Worm (Caenorhabditis elegans) whole organism, L3 larva: ENCODE measurements around the gene srdh-1.

ENCODE experiments used
- ZK546.5 ChIP-seq: sonication (generic microtip); optimal IDR thresholded peaks from 2 replicates; lab custom pipeline; 2017; ENCODE audit warnings: missing biosample characterization, missing genetic modification characterization
- aly-2 ChIP-seq: fragments of 150-350 bp; optimal IDR thresholded peaks from 2 replicates; lab custom pipeline; 2014; ENCODE audit warnings: missing biosample characterization, missing genetic modification characterization
- ceh-16 ChIP-seq: sonication (generic microtip); optimal IDR thresholded peaks from 2 replicates; lab custom pipeline; 2017; ENCODE audit warnings: missing biosample characterization, missing genetic modification characterization
- ceh-28 ChIP-seq: fragments of 150-350 bp; optimal IDR thresholded peaks from 2 replicates; lab custom pipeline; 2014; ENCODE audit warnings: missing biosample characterization, missing genetic modification reagents, missing genetic modification characterization
- ceh-82 ChIP-seq: fragments of 150-350 bp; optimal IDR thresholded peaks from 2 replicates; lab custom pipeline; 2014; ENCODE audit warnings: missing biosample characterization, missing genetic modification characterization
- daf-12 ChIP-seq: fragments of 150-350 bp; optimal IDR thresholded peaks from 2 replicates; lab custom pipeline; 2014; ENCODE audit warnings: missing biosample characterization, missing genetic modification reagents, missing genetic modification characterization
- egl-27 ChIP-seq: sonication (generic microtip); optimal IDR thresholded peaks from 4 replicates; lab custom pipeline; 2017; ENCODE audit warnings: missing biosample characterization, missing genetic modification reagents, missing genetic modification characterization
- elt-1 ChIP-seq: fragments of 150-350 bp; optimal IDR thresholded peaks from 2 replicates; lab custom pipeline; 2014; ENCODE audit warnings: missing biosample characterization, missing genetic modification characterization
- elt-2 ChIP-seq: sonication (generic microtip); optimal IDR thresholded peaks from 2 replicates; lab custom pipeline; 2016; ENCODE audit warnings: missing genetic modification reagents, mild to moderate bottlenecking, missing genetic modification characterization, missing compliant biosample characterization
- elt-3 ChIP-seq, 3 experiments: fragments of 150-350 bp in 1 of 3; sonication (generic microtip) in 2 of 3; optimal IDR thresholded peaks; 2 replicates in 2 of 3; 4 replicates in 1 of 3; lab custom pipeline; 2014 to 2017; ENCODE audit warnings: missing biosample characterization in 3 of 3, missing genetic modification characterization in 3 of 3
- fkh-10 ChIP-seq: sonication (generic microtip); optimal IDR thresholded peaks from 2 replicates; lab custom pipeline; 2017; ENCODE audit warnings: missing biosample characterization, missing genetic modification reagents, missing genetic modification characterization
- jun-1 ChIP-seq: fragments of 150-350 bp; optimal IDR thresholded peaks from 2 replicates; lab custom pipeline; 2014; ENCODE audit warnings: missing biosample characterization, missing genetic modification reagents, missing genetic modification characterization
- lin-39 ChIP-seq: fragments of 150-350 bp; optimal IDR thresholded peaks from 2 replicates; lab custom pipeline; 2018; ENCODE audit warnings: missing biosample characterization, missing genetic modification reagents, missing genetic modification characterization
- lsy-12 ChIP-seq: sonication (generic microtip); optimal IDR thresholded peaks from 2 replicates; lab custom pipeline; 2016; ENCODE audit warnings: mild to moderate bottlenecking, missing genetic modification characterization, missing compliant biosample characterization
- mdl-1 ChIP-seq: fragments of 150-350 bp; optimal IDR thresholded peaks from 2 replicates; lab custom pipeline; 2014; ENCODE audit warnings: missing biosample characterization, missing genetic modification characterization
- mml-1 ChIP-seq: fragments of 150-350 bp; sonication (generic microtip); optimal IDR thresholded peaks from 3 replicates; lab custom pipeline; 2014; ENCODE audit warnings: missing biosample characterization, missing genetic modification characterization
- nhr-23 ChIP-seq: fragments of 150-350 bp; optimal IDR thresholded peaks from 2 replicates; lab custom pipeline; 2014; ENCODE audit warnings: missing biosample characterization, missing genetic modification reagents, missing genetic modification characterization
- nhr-237 ChIP-seq: fragments of 150-350 bp; optimal IDR thresholded peaks from 2 replicates; lab custom pipeline; 2014; ENCODE audit warnings: missing biosample characterization, missing genetic modification characterization
- nhr-25 ChIP-seq: sonication (generic microtip); optimal IDR thresholded peaks from 2 replicates; lab custom pipeline; 2017; ENCODE audit warnings: missing biosample characterization, missing genetic modification characterization
- nhr-28 ChIP-seq: fragments of 150-350 bp; optimal IDR thresholded peaks from 2 replicates; lab custom pipeline; 2014; ENCODE audit warnings: missing biosample characterization, missing genetic modification characterization
- nhr-43 ChIP-seq: sonication (generic microtip); optimal IDR thresholded peaks from 2 replicates; lab custom pipeline; 2016; ENCODE audit warnings: mild to moderate bottlenecking, missing genetic modification characterization, missing compliant biosample characterization; ENCODE audit not compliant: poor library complexity, severe bottlenecking
- nhr-67 ChIP-seq: fragments of 150-350 bp; optimal IDR thresholded peaks from 2 replicates; lab custom pipeline; 2014; ENCODE audit warnings: missing biosample characterization, missing genetic modification characterization
- nhr-76 ChIP-seq: fragments of 150-350 bp; sonication (generic microtip); optimal IDR thresholded peaks from 5 replicates; lab custom pipeline; 2014; ENCODE audit warnings: missing biosample characterization, missing genetic modification characterization
- pha-4 ChIP-seq: fragments of 150-350 bp; optimal IDR thresholded peaks from 2 replicates; lab custom pipeline; 2014; ENCODE audit warnings: missing biosample characterization, missing genetic modification reagents, missing genetic modification characterization
- sea-2 ChIP-seq: fragments of 150-350 bp; sonication (generic microtip); optimal IDR thresholded peaks from 4 replicates; lab custom pipeline; 2014; ENCODE audit warnings: missing biosample characterization, missing genetic modification reagents, missing genetic modification characterization
- skn-1 ChIP-seq: fragments of 150-350 bp; optimal IDR thresholded peaks from 2 replicates; lab custom pipeline; 2014; ENCODE audit warnings: missing biosample characterization, missing genetic modification characterization
- unc-62 ChIP-seq: fragments of 150-350 bp; sonication (generic microtip); optimal IDR thresholded peaks from 4 replicates; lab custom pipeline; 2014; ENCODE audit warnings: missing biosample characterization, missing genetic modification reagents, missing genetic modification characterization
- zag-1 ChIP-seq: fragments of 150-350 bp; optimal IDR thresholded peaks from 2 replicates; lab custom pipeline; 2014; ENCODE audit warnings: missing biosample characterization, missing genetic modification characterization

srdh-1 gene

DNA sequence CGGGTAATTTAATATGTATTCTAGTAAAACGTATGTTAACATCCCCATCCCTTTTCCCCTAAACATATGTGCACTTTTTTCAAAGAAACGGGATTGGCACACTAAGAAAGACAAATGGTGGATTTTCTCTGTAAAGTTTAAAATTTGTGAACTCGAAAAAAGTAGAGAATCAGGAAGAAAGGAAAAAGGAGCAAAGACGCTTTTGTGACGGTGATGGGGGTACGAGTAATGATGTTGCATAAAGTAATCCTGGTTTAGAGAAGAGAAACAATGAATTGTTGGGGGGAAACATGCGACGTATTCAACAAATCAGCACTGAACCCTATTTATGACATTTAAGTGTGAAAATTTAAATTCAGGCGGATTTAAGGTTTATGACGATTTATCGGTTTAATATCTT is 47.0 kb downstream of the srdh-1 start:
- TF ChIP-seq nhr-76 (tag; lab: Kevin White, UChicago), result no peak
- no peak for TF ChIP-seq ceh-28 (tag; lab: Kevin White, UChicago)
- no peak for TF ChIP-seq ceh-16 (tag; lab: Kevin White, UChicago)
- no peak for TF ChIP-seq skn-1 (tag; lab: Kevin White, UChicago)
- TF ChIP-seq lin-39 (tag; lab: Kevin White, UChicago), result no peak
- TF ChIP-seq sea-2, result no peak
- TF ChIP-seq mdl-1 (tag; lab: Kevin White, UChicago), result no peak
- TF ChIP-seq unc-62 (GFP tag; lab: Kevin White, UChicago), result no peak
- TF ChIP-seq nhr-43 (tag; lab: Kevin White, UChicago), result no peak
- TF ChIP-seq elt-3 (tag; optimal IDR thresholded peaks at IDR 0.05; lab: Kevin White, UChicago), result no peak
- no peak for TF ChIP-seq fkh-10 (GFP tag; lab: Kevin White, UChicago)
- no peak for TF ChIP-seq egl-27 (tag; lab: Kevin White, UChicago)
- TF ChIP-seq elt-2 (tag; lab: Kevin White, UChicago), result no peak
- TF ChIP-seq nhr-28 (tag; lab: Kevin White, UChicago), result no peak
- TF ChIP-seq ceh-82, result no peak
- no peak for TF ChIP-seq nhr-237 (tag; lab: Kevin White, UChicago)
- no peak for TF ChIP-seq jun-1 (tag; lab: Kevin White, UChicago)
- TF ChIP-seq lsy-12 (tag; lab: Kevin White, UChicago), result no peak
- TF ChIP-seq ZK546.5 (tag; lab: Kevin White, UChicago), result no peak
- TF ChIP-seq nhr-25 (tag; lab: Kevin White, UChicago), result no peak

DNA sequence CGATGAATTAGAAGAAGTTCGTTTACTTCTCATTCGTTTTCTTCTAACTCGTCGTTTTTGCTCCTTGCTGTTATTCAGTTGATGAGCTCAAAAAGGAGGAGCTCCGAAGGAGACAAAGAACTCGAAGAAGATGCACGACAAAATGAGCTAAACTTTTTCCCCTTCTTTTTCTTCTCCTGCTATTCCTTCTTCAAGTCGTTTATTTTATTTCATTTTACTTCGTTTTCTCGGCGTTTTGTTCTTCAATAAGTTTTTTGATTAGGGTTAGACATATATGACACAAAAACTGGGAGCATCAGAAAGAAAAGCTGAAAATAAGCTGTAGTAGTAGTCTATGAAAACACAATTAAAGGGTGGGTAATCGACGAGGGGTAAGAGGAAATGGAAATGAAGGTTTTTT is 47.6 kb downstream of the srdh-1 start:
- TF ChIP-seq zag-1 (tag; lab: Kevin White, UChicago) (no peak), nhr-23 (no peak), nhr-28 (tag; lab: Kevin White, UChicago) (no peak), ZK546.5 (tag; lab: Kevin White, UChicago) (no peak), nhr-43 (tag; lab: Kevin White, UChicago) (no peak), jun-1 (tag; lab: Kevin White, UChicago) (no peak), aly-2 (no peak), daf-12 (no peak)

DNA sequence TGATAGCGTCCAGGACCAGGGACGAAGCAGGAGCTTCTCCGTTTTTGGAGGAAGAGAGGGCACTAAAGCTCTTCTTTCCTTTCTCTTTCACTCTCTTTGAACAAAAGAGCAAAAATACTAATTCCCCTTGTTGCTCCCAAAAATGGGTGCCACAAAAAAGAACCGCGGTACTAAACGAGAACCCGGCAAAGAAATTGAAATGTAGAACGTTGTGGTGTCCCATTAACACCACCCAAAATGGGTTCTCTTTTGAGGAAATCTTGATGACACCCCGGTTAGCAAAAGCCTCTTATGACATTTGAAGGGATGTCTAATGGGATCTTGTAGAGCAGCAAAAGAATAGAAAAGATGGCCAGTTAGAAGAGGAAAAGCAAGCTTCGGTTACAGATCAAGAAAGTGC is 50.3 kb downstream of the srdh-1 start:
- TF ChIP-seq pha-4 (tag; lab: Kevin White, UChicago) (no peak), elt-3 (tag; optimal IDR thresholded peaks at IDR 0.05; lab: Kevin White, UChicago) (no peak), ceh-28 (tag; lab: Kevin White, UChicago) (no peak), egl-27 (tag; lab: Kevin White, UChicago) (no peak), mml-1 (tag; lab: Kevin White, UChicago) (no peak)

DNA sequence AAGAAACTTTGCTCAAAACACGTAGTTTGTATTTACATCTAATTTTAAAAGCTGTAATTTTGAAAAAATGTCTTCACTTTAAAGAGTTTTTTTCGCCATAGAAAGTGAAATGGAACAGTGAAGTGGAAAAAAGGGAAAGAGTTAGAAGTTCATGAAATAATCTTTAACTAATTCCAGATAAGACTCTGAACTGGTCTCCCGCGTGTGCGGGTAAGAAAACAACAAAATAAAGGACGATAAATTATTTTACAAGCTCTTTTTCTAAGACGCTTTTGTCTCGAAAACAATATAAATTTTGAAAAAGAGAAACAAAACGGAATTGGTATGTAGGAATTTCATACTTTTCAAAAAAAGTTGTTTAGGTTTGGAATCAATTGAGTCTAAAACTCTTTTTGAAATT is 52.2 kb downstream of the srdh-1 start:
- TF ChIP-seq nhr-67 (tag; lab: Kevin White, UChicago) (no peak), elt-1 (tag; lab: Kevin White, UChicago) (no peak)
